Worm (Caenorhabditis elegans): Measurements from ENCODE around the gene Y53F4B.23.

- TF ChIP-seq elt-2 (tag; optimal IDR thresholded peaks at IDR 0.05) (no peak), ets-4 (tag; optimal IDR thresholded peaks at IDR 0.05) (no peak), ceh-18 (tag; optimal IDR thresholded peaks at IDR 0.05) (no peak), rnt-1 (tag; optimal IDR thresholded peaks at IDR 0.05) (no peak), dve-1 (tag; optimal IDR thresholded peaks at IDR 0.05) (no peak), fkh-10 (GFP tag; optimal IDR thresholded peaks at IDR 0.05) (no peak)
Measured at ce11 chrII:15135886-15136285, 11.6 kb downstream of the Y53F4B.23 start, which contains the start of gene Y53F4B.25.
